Fruit fly (Drosophila melanogaster) Kc167 (cell line): ENCODE results near the gene CG43317.

ENCODE experiments used
- Myc ChIP-seq: fragments of >200 bp; optimal IDR thresholded peaks from 2 replicates; lab custom pipeline; 2017; ENCODE audit warnings: missing external identifiers
- Sin3A ChIP-seq: fragments of >200 bp; optimal IDR thresholded peaks from 2 replicates; lab custom pipeline; 2018; ENCODE audit warnings: missing external identifiers
- h ChIP-seq: fragments of >200 bp; optimal IDR thresholded peaks from 3 replicates; lab custom pipeline; 2018; ENCODE audit warnings: missing external identifiers
- insv ChIP-seq: fragments of >200 bp; optimal IDR thresholded peaks from 3 replicates; lab custom pipeline; 2018; ENCODE audit warnings: missing external identifiers
- psq ChIP-seq: fragments of >200 bp; optimal IDR thresholded peaks from 2 replicates; lab custom pipeline; 2017; ENCODE audit warnings: missing external identifiers
- ttk ChIP-seq: sonication (Bioruptor generic); optimal IDR thresholded peaks from 2 replicates; lab custom pipeline; 2017; ENCODE audit warnings: missing external identifiers

CG43317 gene

dm6 chr3R:15832525-15832924 lies 1.7 kb downstream of the CG43317 start, which contains the start of gene rec:
Gene rec (minus strand): TSS chr3R:15832632.
- TF ChIP-seq Myc (lab: Kevin White, UChicago) (no peak), psq (lab: Kevin White, UChicago) (no peak), insv (lab: Kevin White, UChicago) (no peak), Sin3A (lab: Kevin White, UChicago) (no peak), h (lab: Kevin White, UChicago) (no peak)

DNA sequence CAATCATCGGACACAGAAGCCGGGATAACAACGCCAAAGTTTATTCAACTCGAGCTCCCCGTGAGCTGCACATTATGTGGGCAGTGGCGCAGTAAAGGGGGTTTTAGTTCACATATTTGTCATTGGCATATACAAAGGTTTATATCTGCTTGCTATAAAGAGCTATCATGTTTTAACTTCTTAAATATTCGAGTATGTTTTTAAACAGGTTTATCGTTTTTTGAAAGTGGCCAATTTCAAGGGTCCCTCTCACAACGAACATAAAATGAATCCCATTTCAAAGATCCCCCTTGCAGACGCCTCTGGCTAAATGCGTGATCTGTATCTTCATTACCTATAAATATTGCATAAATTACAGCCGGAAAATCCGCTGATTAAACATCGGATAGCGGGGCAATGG lies 6.7 kb downstream of the CG43317 start:
- no peak for TF ChIP-seq insv (lab: Kevin White, UChicago)
- no peak for TF ChIP-seq Myc (lab: Kevin White, UChicago)
- no peak for TF ChIP-seq psq (lab: Kevin White, UChicago)
- no peak for TF ChIP-seq Sin3A (lab: Kevin White, UChicago)
- TF ChIP-seq h (lab: Kevin White, UChicago), result no peak
- TF ChIP-seq ttk (lab: Kevin White, UChicago), result no peak

dm6 chr3R:15825521-15825920 lies 8.7 kb downstream of the CG43317 start, which contains the start of gene CG4576:
Gene CG4576 (plus strand): TSS chr3R:15825747.
- TF ChIP-seq insv (lab: Kevin White, UChicago) (no peak), Sin3A (lab: Kevin White, UChicago) (no peak), ttk (lab: Kevin White, UChicago) (no peak), psq (lab: Kevin White, UChicago) (no peak), h (lab: Kevin White, UChicago) (no peak), Myc (lab: Kevin White, UChicago) (no peak)

- TF ChIP-seq psq (lab: Kevin White, UChicago), result no peak
- no peak for TF ChIP-seq insv (lab: Kevin White, UChicago)
- no peak for TF ChIP-seq Sin3A (lab: Kevin White, UChicago)
Observed at dm6 chr3R:15816276-15816675, 17.9 kb downstream of the CG43317 start.

DNA sequence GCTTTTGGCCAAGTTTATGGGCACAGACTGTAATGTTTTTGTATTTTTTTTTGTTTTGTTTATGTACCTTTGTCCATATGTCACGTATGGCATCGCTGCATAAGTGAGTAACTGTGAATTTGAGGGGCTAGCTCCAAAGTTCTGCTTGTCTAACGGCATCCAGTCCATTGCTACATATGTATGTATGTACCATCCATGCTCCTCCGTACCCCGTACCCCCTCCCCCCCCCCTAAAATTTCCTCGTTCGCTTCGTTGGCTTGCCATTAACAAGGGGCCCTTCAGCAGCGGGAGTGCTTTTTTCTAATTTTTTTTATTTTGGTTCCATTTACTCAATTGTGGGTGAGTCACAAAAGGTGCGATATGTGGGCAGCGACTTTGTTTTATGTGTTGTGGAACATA lies 20.1 kb downstream of the CG43317 start:
- no peak for TF ChIP-seq insv (lab: Kevin White, UChicago)
- TF ChIP-seq Myc (lab: Kevin White, UChicago), result no peak
- TF ChIP-seq psq (lab: Kevin White, UChicago), result no peak
- TF ChIP-seq h (lab: Kevin White, UChicago), result no peak
- TF ChIP-seq ttk (lab: Kevin White, UChicago), result no peak
- TF ChIP-seq Sin3A (lab: Kevin White, UChicago), result no peak

DNA sequence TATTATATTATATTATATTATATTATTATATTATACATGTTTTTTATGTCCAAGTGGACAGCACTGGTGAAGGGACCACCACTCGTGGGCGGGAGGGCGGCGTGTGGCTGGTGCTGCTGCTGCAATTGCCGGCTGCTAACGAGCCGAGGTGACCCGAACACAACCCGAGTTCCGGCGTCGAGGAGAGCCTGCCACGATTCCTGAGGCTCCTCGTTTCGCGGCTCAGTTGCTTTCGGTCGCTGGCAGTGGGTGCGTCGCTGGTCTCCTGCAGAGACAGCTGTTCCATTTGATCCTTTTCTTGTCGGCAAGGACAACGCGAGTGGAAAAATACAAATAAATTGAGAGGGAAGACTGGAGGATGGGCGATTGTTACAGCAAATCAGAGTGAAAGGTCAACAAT lies 23.9 kb downstream of the CG43317 start:
- TF ChIP-seq Sin3A (lab: Kevin White, UChicago), result no peak
- TF ChIP-seq Myc (lab: Kevin White, UChicago), result no peak
- TF ChIP-seq insv (lab: Kevin White, UChicago), result no peak
- no peak for TF ChIP-seq ttk (lab: Kevin White, UChicago)
- TF ChIP-seq h (lab: Kevin White, UChicago), result no peak
- TF ChIP-seq psq (lab: Kevin White, UChicago), result no peak

DNA sequence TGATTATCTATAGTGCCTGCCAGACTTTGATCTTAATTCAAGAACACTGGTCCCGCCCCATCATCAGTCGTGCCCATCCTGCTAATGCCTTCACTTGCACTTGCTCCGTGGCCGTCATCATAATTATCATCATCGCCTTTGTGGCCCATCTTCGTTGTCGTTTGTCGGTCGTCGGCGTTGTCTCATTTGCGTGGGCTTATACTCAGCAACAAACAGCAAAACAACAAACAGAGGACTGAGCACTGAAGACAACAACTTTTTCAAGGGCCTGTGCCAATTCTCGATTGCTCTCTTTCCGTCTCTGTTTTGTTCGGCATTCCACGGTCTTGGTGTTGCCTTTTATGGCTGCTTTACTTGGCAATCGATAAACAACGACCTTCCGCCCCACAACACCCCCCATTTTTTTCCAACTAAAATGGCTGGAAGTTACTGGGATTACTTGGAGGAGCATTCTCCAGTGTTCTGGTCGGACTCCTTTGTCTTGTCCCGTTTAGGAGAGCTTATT lies 26.3 kb downstream of the CG43317 start:
- TF ChIP-seq ttk (lab: Kevin White, UChicago) (no peak), insv (lab: Kevin White, UChicago) (no peak), Myc (lab: Kevin White, UChicago) (no peak), psq (lab: Kevin White, UChicago) (no peak), h (lab: Kevin White, UChicago) (no peak), Sin3A (lab: Kevin White, UChicago) (no peak)

- TF ChIP-seq insv (lab: Kevin White, UChicago) (no peak), Sin3A (lab: Kevin White, UChicago) (no peak), Myc (lab: Kevin White, UChicago) (no peak), h (lab: Kevin White, UChicago) (no peak), psq (lab: Kevin White, UChicago) (no peak), ttk (lab: Kevin White, UChicago) (no peak)
Observed at dm6 chr3R:15807306-15807705, 26.9 kb downstream of the CG43317 start.

dm6 chr3R:15806341-15806740 lies 27.9 kb downstream of the CG43317 start:
- no peak for TF ChIP-seq psq (lab: Kevin White, UChicago)
- no peak for TF ChIP-seq Sin3A (lab: Kevin White, UChicago)
- TF ChIP-seq Myc (lab: Kevin White, UChicago), result no peak
- no peak for TF ChIP-seq insv (lab: Kevin White, UChicago)
- TF ChIP-seq h (lab: Kevin White, UChicago), result no peak
- no peak for TF ChIP-seq ttk (lab: Kevin White, UChicago)

DNA sequence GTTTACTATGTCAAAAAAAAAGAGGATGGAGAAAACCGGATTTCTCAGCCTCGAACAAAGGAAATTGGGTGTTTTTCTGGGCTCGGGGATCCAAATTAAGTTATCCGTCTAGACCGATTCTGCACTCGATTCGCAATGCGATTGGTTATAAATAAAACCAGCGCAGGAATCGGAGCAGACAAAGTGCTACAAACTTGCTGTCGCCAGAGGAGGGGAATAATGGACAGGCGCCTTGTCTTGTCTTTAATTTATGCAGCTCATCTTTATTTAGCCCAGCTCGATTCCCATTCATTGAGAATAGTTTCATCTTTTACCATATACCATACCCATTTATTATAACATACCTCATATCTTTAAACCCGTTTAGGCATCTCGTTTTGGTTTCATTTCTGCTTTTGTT lies 29.5 kb downstream of the CG43317 start:
- TF ChIP-seq ttk (lab: Kevin White, UChicago), result no peak
- TF ChIP-seq h (lab: Kevin White, UChicago), result no peak
- no peak for TF ChIP-seq insv (lab: Kevin White, UChicago)
- TF ChIP-seq Myc (lab: Kevin White, UChicago), result no peak
- TF ChIP-seq Sin3A (lab: Kevin White, UChicago), result no peak
- no peak for TF ChIP-seq psq (lab: Kevin White, UChicago)

DNA sequence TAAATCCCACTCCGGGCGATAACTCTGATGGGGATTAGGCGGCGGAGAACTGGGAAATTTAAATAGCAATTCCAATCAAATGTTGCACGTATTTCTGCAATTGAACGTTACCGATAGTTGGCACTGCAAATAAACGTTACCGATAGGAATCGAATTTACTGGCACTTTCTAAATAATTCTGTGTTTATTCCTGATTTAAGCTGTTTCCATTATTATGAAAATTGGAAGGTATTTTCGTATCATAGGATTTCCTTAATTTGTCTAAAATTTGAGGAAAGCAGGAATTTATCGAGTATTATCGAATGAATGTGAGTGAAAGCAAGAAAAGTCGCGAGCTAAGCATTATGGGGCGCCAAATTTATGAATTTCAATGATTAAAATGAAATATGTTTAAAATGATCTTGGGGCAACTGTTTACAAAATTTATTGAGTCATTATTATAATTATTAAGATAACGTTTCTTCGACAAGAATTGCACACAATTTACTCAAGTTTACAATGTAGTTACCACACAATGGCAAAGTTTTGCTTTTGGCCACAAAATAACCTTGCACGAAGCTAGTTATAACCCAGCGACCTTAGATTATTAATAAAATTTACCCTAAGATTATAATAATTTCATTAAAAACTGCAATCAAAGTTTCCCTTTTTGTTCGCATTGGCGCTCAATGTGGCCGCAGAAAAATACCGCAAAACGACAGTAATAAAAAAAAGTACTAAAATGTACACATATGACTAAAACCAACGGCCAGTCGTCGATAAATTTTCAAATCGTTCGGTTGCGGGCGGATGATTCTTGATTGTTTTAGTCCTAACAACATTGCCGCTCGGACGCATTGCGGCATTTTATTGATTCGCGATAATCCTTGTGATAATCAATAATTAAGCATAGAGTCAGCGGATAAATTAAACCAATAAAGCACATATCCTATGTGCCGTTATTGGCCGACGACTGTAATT lies 30.4 kb downstream of the CG43317 start, which contains the start of gene alpha-Man-IIb:
Gene alpha-Man-IIb, plus strand, starts transcription at position 747 of the 960 bp plus-strand sequence.
- TF ChIP-seq ttk (lab: Kevin White, UChicago) (no peak), psq (lab: Kevin White, UChicago) (peak; percentile 74), insv (lab: Kevin White, UChicago) (no peak), h (lab: Kevin White, UChicago) (no peak), Sin3A (lab: Kevin White, UChicago) (no peak), Myc (lab: Kevin White, UChicago) (no peak)
